Worm (Caenorhabditis elegans) whole organism, young adult: ENCODE data around the gene F55G7.4.

Experiments
- B0019.2 ChIP-seq: fragments of 200-800 bp; sonication (Bioruptor generic); conservative IDR thresholded peaks from 2 replicates; pipeline ENCODE4 v1.3.6; 2022; ENCODE audit warnings: missing genetic modification reagents, missing genetic modification characterization, missing compliant biosample characterization
- F49E8.2 ChIP-seq: sonication (generic microtip); optimal IDR thresholded peaks from 3 replicates; lab custom pipeline; 2017; ENCODE audit warnings: missing genetic modification characterization, mild to moderate bottlenecking, missing compliant biosample characterization, antibody characterized with exemption, moderate library complexity; ENCODE audit not compliant: insufficient read depth
- Y56A3A.18 ChIP-seq: fragments of 200-800 bp; sonication (Bioruptor generic); IDR thresholded peaks from 2 replicates; pipeline ENCODE4 v1.3.6; 2022; ENCODE audit warnings: missing genetic modification reagents, missing genetic modification characterization, missing compliant biosample characterization
- Y67H2A.10 ChIP-seq: fragments of 200-800 bp; sonication (Bioruptor generic); conservative IDR thresholded peaks from 2 replicates; pipeline ENCODE4 v1.3.6; 2022; ENCODE audit warnings: missing genetic modification reagents, missing genetic modification characterization, missing compliant biosample characterization
- ZK185.1 ChIP-seq: sonication (generic microtip); optimal IDR thresholded peaks from 2 replicates; lab custom pipeline; 2016; ENCODE audit warnings: mild to moderate bottlenecking, missing genetic modification characterization, missing compliant biosample characterization; ENCODE audit not compliant: poor library complexity, severe bottlenecking
- ama-1 ChIP-seq, 3 experiments: fragments of 150-350 bp in 1 of 3; sonication (generic microtip) in 2 of 3; optimal IDR thresholded peaks; 2 replicates each; lab custom pipeline; 2014 to 2018; ENCODE audit warnings: missing biosample characterization in 2 of 3, missing genetic modification characterization in 2 of 3, missing genetic modification reagents in 2 of 3
- cebp-2 ChIP-seq: fragments of 200-800 bp; sonication (Bioruptor generic); IDR thresholded peaks from 2 replicates; pipeline ENCODE4 v1.3.6; 2022; ENCODE audit warnings: missing genetic modification characterization, missing compliant biosample characterization
- chd-7 ChIP-seq: sonication (generic microtip); optimal IDR thresholded peaks from 2 replicates; lab custom pipeline; 2016; ENCODE audit warnings: mild to moderate bottlenecking, missing genetic modification characterization, moderate library complexity, missing compliant biosample characterization
- egrh-3 ChIP-seq: fragments of 200-800 bp; sonication (Bioruptor generic); IDR thresholded peaks from 2 replicates; pipeline ENCODE4 v1.3.6; 2022; ENCODE audit warnings: missing genetic modification reagents, missing genetic modification characterization, missing compliant biosample characterization
- lin-54 ChIP-seq: fragments of 200-800 bp; sonication (Bioruptor generic); optimal IDR thresholded peaks from 2 replicates; lab custom pipeline; 2018; ENCODE audit warnings: mild to moderate bottlenecking, missing genetic modification characterization, missing compliant biosample characterization
- madf-6 ChIP-seq: fragments of 200-800 bp; sonication (Bioruptor generic); IDR thresholded peaks from 2 replicates; pipeline ENCODE4 v1.3.6; 2022; ENCODE audit warnings: missing genetic modification reagents, missing genetic modification characterization, missing compliant biosample characterization
- nhr-80 ChIP-seq: sonication (generic microtip); optimal IDR thresholded peaks from 2 replicates; lab custom pipeline; 2016; ENCODE audit warnings: missing genetic modification characterization, missing compliant biosample characterization
- sea-2 ChIP-seq: fragments of 200-800 bp; sonication (Bioruptor generic); IDR thresholded peaks from 2 replicates; pipeline ENCODE4 v1.3.6; 2022; ENCODE audit warnings: missing genetic modification characterization, missing compliant biosample characterization
- snpc-4 ChIP-seq, 5 experiments: fragments of 150-350 bp in 1 of 5; sonication (generic microtip) in 4 of 5; optimal IDR thresholded peaks; 2 replicates each; lab custom pipeline; 2014 to 2018; ENCODE audit warnings: missing genetic modification characterization in 5 of 5, missing biosample characterization in 3 of 5, antibody characterized with exemption in 2 of 5, mild to moderate bottlenecking in 2 of 5, missing compliant biosample characterization in 2 of 5, missing genotype in 2 of 5, moderate library complexity in 2 of 5, missing genetic modification reagents in 1 of 5

DNA sequence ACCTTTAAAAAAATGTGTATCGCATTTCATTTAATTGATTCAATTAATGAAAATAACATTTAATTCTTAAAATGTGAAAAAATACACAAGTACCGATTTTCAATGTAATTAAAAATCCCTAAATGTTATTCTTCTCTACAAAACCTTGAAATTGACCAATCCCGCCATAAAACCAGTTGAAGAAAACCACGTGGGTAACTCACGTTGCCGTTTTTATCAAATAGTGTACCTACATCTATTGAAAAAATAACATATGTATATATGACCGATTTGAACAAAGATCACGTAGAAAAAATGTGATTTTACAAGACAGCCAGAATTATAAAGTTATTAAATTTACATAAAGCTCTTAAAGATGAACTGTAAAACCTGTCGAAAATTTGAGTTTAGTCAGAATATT, 37.5 kb downstream of the F55G7.4 start:
- TF ChIP-seq cebp-2 (GFP tag; lab: Robert Waterston, UW): no peak
- TF ChIP-seq Y56A3A.18: no peak
- TF ChIP-seq snpc-4 (GFP tag; optimal IDR thresholded peaks at IDR 0.05; lab: Kevin White, UChicago): no peak
- no peak for TF ChIP-seq snpc-4 (tag; optimal IDR thresholded peaks at IDR 0.05; lab: Kevin White, UChicago)
- no peak for TF ChIP-seq ama-1 (optimal IDR thresholded peaks at IDR 0.05; lab: Kevin White, UChicago)
- TF ChIP-seq ama-1 (GFP tag; optimal IDR thresholded peaks at IDR 0.05; lab: Kevin White, UChicago): no peak
- TF ChIP-seq sea-2 (GFP tag; lab: Robert Waterston, UW): no peak
- no peak for TF ChIP-seq chd-7
- TF ChIP-seq ZK185.1 (tag; lab: Kevin White, UChicago): no peak
- TF ChIP-seq madf-6: no peak
- no peak for TF ChIP-seq B0019.2 (GFP tag; lab: Robert Waterston, UW)
- no peak for TF ChIP-seq nhr-80 (tag; lab: Kevin White, UChicago)
- no peak for TF ChIP-seq F49E8.2 (tag; lab: Kevin White, UChicago)
- no peak for TF ChIP-seq lin-54 (GFP tag; lab: Kevin White, UChicago)
- no peak for TF ChIP-seq egrh-3
- no peak for TF ChIP-seq Y67H2A.10 (GFP tag; lab: Robert Waterston, UW)
